Fruit fly (Drosophila melanogaster) whole organism, embryonic: ENCODE data around the gene CG34265.

Experiments
- Blimp-1 ChIP-seq: fragments of 200-800 bp; sonication (Bioruptor generic); optimal IDR thresholded peaks from 3 replicates; lab custom pipeline; 2018; ENCODE audit warnings: missing biosample characterization, missing genetic modification characterization, mild to moderate bottlenecking, moderate library complexity, missing genetic modification reagents
- CG10147 ChIP-seq: fragments of 200-800 bp; sonication (Bioruptor generic); optimal IDR thresholded peaks from 2 replicates; lab custom pipeline; 2019; ENCODE audit warnings: missing biosample characterization, mild to moderate bottlenecking, missing genetic modification characterization, moderate library complexity
- CG10209 ChIP-seq: fragments of 200-800 bp; sonication (Bioruptor generic); optimal IDR thresholded peaks from 3 replicates; lab custom pipeline; 2017; ENCODE audit warnings: missing biosample characterization, mild to moderate bottlenecking, missing genetic modification characterization, missing genetic modification reagents
- CG12391 ChIP-seq: fragments of 200-800 bp; sonication (Bioruptor generic); optimal IDR thresholded peaks from 3 replicates; lab custom pipeline; 2018; ENCODE audit warnings: missing biosample characterization, mild to moderate bottlenecking, missing genetic modification characterization, moderate library complexity
- CG13424 ChIP-seq: fragments of 200-800 bp; sonication (Bioruptor generic); optimal IDR thresholded peaks from 2 replicates; lab custom pipeline; 2019; ENCODE audit warnings: missing biosample characterization, mild to moderate bottlenecking, missing genetic modification characterization, moderate library complexity
- CG15269 ChIP-seq: fragments of 200-800 bp; sonication (Bioruptor generic); optimal IDR thresholded peaks from 2 replicates; lab custom pipeline; 2018; ENCODE audit warnings: missing biosample characterization, mild to moderate bottlenecking, missing genetic modification characterization, moderate library complexity
- CG15601 ChIP-seq: fragments of 200-800 bp; sonication (Bioruptor generic); optimal IDR thresholded peaks from 3 replicates; lab custom pipeline; 2019; ENCODE audit warnings: missing biosample characterization, mild to moderate bottlenecking, missing genetic modification characterization, moderate library complexity
- CG17186 ChIP-seq: fragments of 200-800 bp; sonication (Bioruptor generic); optimal IDR thresholded peaks from 3 replicates; lab custom pipeline; 2017; ENCODE audit warnings: missing biosample characterization, missing genetic modification reagents, missing genetic modification characterization
- CG18011 ChIP-seq: fragments of 200-800 bp; sonication (Bioruptor generic); optimal IDR thresholded peaks from 2 replicates; lab custom pipeline; 2017; ENCODE audit warnings: missing biosample characterization, missing genetic modification characterization, mild to moderate bottlenecking, moderate library complexity, missing genotype
- CG3163 ChIP-seq: fragments of 200-800 bp; sonication (Bioruptor generic); optimal IDR thresholded peaks from 3 replicates; lab custom pipeline; 2016; ENCODE audit warnings: missing biosample characterization, missing genetic modification characterization
- CG42726 ChIP-seq: fragments of 200-800 bp; sonication (Bioruptor generic); IDR thresholded peaks from 2 replicates; pipeline ENCODE4 v1.3.6; 2022; ENCODE audit warnings: missing biosample characterization, missing genetic modification characterization; ENCODE audit not compliant: partially characterized antibody
- CG4282 ChIP-seq: fragments of 200-800 bp; sonication (Bioruptor generic); optimal IDR thresholded peaks from 2 replicates; lab custom pipeline; 2016; ENCODE audit warnings: missing biosample characterization, missing genetic modification characterization
- CG4360 ChIP-seq: fragments of 200-800 bp; sonication (Bioruptor generic); IDR thresholded peaks from 2 replicates; pipeline ENCODE4 v1.3.6; 2022; ENCODE audit warnings: missing biosample characterization, missing genetic modification characterization
- CG8089 ChIP-seq: fragments of 200-800 bp; sonication (Bioruptor generic); optimal IDR thresholded peaks from 3 replicates; lab custom pipeline; 2016; ENCODE audit warnings: missing biosample characterization, missing genetic modification characterization
- CG9797 ChIP-seq: fragments of 200-800 bp; sonication (Bioruptor generic); optimal IDR thresholded peaks from 3 replicates; lab custom pipeline; 2018; ENCODE audit warnings: missing biosample characterization, mild to moderate bottlenecking, missing genetic modification characterization
- Doc3 ChIP-seq: fragments of 200-800 bp; sonication (Bioruptor generic); IDR thresholded peaks from 3 replicates; pipeline ENCODE4 v1.3.6; 2022; ENCODE audit warnings: missing biosample characterization, missing genetic modification characterization; ENCODE audit not compliant: partially characterized antibody
- Drgx ChIP-seq: fragments of 200-800 bp; sonication (Bioruptor generic); IDR thresholded peaks from 2 replicates; pipeline ENCODE4 v1.3.6; 2022; ENCODE audit warnings: missing biosample characterization, missing genetic modification characterization
- E2f2 ChIP-seq: fragments of 200-800 bp; sonication (Bioruptor generic); IDR thresholded peaks from 2 replicates; pipeline ENCODE4 v1.3.6; 2022; ENCODE audit warnings: missing biosample characterization, missing genetic modification characterization
- H15 ChIP-seq: fragments of 200-800 bp; sonication (Bioruptor generic); IDR thresholded peaks from 3 replicates; pipeline ENCODE4 v1.3.6; 2022; ENCODE audit warnings: missing biosample characterization, missing genetic modification characterization
- Hr51 ChIP-seq, 2 experiments: fragments of 200-800 bp; sonication (Bioruptor generic); optimal IDR thresholded peaks; 2 replicates in 1 of 2; 3 replicates in 1 of 2; lab custom pipeline; 2016 to 2018; ENCODE audit warnings: missing biosample characterization in 2 of 2, missing genetic modification characterization in 2 of 2, mild to moderate bottlenecking in 1 of 2, moderate library complexity in 1 of 2
- Oli ChIP-seq: fragments of 200-800 bp; sonication (Bioruptor generic); optimal IDR thresholded peaks from 2 replicates; lab custom pipeline; 2018; ENCODE audit warnings: missing biosample characterization, mild to moderate bottlenecking, missing genetic modification characterization, moderate library complexity
- Sox102F ChIP-seq: fragments of 200-800 bp; sonication (Bioruptor generic); optimal IDR thresholded peaks from 2 replicates; lab custom pipeline; 2018; ENCODE audit warnings: missing biosample characterization, mild to moderate bottlenecking, missing genetic modification characterization, moderate library complexity
- Trl ChIP-seq, 3 experiments: fragments of >200 bp in 2 of 3; fragments of 200-800 bp in 1 of 3; sonication (Bioruptor generic) in 1 of 3; optimal IDR thresholded peaks; 2 replicates in 1 of 3; 3 replicates in 2 of 3; lab custom pipeline; 2016 to 2017; ENCODE audit warnings: missing biosample characterization in 1 of 3, missing genetic modification characterization in 1 of 3
- ab ChIP-seq: fragments of 200-800 bp; sonication (Bioruptor generic); optimal IDR thresholded peaks from 2 replicates; lab custom pipeline; 2016; ENCODE audit warnings: missing biosample characterization, missing genetic modification characterization
- ac ChIP-seq: fragments of 200-800 bp; sonication (Bioruptor generic); optimal IDR thresholded peaks from 3 replicates; lab custom pipeline; 2017; ENCODE audit warnings: missing biosample characterization, mild to moderate bottlenecking, missing genetic modification characterization
- az2 ChIP-seq: fragments of 200-800 bp; sonication (Bioruptor generic); optimal IDR thresholded peaks from 3 replicates; lab custom pipeline; 2016; ENCODE audit warnings: missing biosample characterization, missing genetic modification characterization
- cas ChIP-seq: fragments of 200-800 bp; sonication (Bioruptor generic); IDR thresholded peaks from 2 replicates; pipeline ENCODE4 v1.3.6; 2022; ENCODE audit warnings: missing biosample characterization, missing genetic modification characterization
- corto ChIP-seq: fragments of 200-800 bp; sonication (Bioruptor generic); optimal IDR thresholded peaks from 2 replicates; lab custom pipeline; 2016; ENCODE audit warnings: missing biosample characterization, mild to moderate bottlenecking, missing genetic modification characterization, moderate library complexity
- dmrt99B ChIP-seq: fragments of 200-800 bp; sonication (Bioruptor generic); optimal IDR thresholded peaks from 2 replicates; lab custom pipeline; 2018; ENCODE audit warnings: missing biosample characterization, mild to moderate bottlenecking, missing genetic modification characterization, moderate library complexity
- eve ChIP-seq, 2 experiments: fragments of >200 bp; optimal IDR thresholded peaks; 2 replicates each; lab custom pipeline; 2017; ENCODE audit warnings: missing biosample characterization in 2 of 2, missing genetic modification characterization in 2 of 2
- gem ChIP-seq: fragments of 200-800 bp; sonication (Bioruptor generic); optimal IDR thresholded peaks from 2 replicates; lab custom pipeline; 2019; ENCODE audit warnings: missing biosample characterization, mild to moderate bottlenecking, missing genetic modification characterization, moderate library complexity
- kni ChIP-seq: fragments of 200-800 bp; sonication (Bioruptor generic); optimal IDR thresholded peaks from 3 replicates; lab custom pipeline; 2017; ENCODE audit warnings: mild to moderate bottlenecking, missing biosample characterization, missing genetic modification reagents, missing genetic modification characterization
- lov ChIP-seq, 2 experiments: fragments of 200-800 bp in 1 of 2; fragments of >200 bp in 1 of 2; sonication (Bioruptor generic) in 1 of 2; IDR thresholded peaks in 1 of 2; optimal IDR thresholded peaks in 1 of 2; 2 replicates in 1 of 2; 3 replicates in 1 of 2; pipeline versions ENCODE4 v1.3.6 to Lab custom; 2017 to 2022; ENCODE audit warnings: missing biosample characterization in 1 of 2, missing genetic modification characterization in 1 of 2
- nerfin-2 ChIP-seq: fragments of 200-800 bp; sonication (Bioruptor generic); IDR thresholded peaks from 2 replicates; pipeline ENCODE4 v1.3.6; 2022; ENCODE audit warnings: missing biosample characterization, missing genetic modification characterization; ENCODE audit not compliant: partially characterized antibody
- pfk ChIP-seq: fragments of 200-800 bp; sonication (Bioruptor generic); optimal IDR thresholded peaks from 2 replicates; lab custom pipeline; 2018; ENCODE audit warnings: missing biosample characterization, mild to moderate bottlenecking, missing genetic modification characterization, moderate library complexity
- sens ChIP-seq: fragments of 200-800 bp; sonication (Bioruptor generic); peaks from one replicate; lab custom pipeline; 2016; ENCODE audit warnings: missing biosample characterization, missing genetic modification characterization
- vvl ChIP-seq: fragments of 200-800 bp; sonication (Bioruptor generic); IDR thresholded peaks from 2 replicates; pipeline ENCODE4 v1.3.6; 2022; ENCODE audit warnings: missing biosample characterization, missing genetic modification characterization

Gene CG34265

dm6 chr3L:3276930-3277329 lies 8.7 kb downstream of the CG34265 start (continued):
- TF ChIP-seq cas (GFP tag; lab: Robert Waterston, UW) = no peak
- TF ChIP-seq CG9797 (GFP tag; lab: Kevin White, UChicago) = no peak
- TF ChIP-seq E2f2 (GFP tag; lab: Robert Waterston, UW) = 0 out of 2 replicates have a peak, but pooled peaks have one; percentile 8
- no peak for TF ChIP-seq CG17186 (GFP tag; lab: Kevin White, UChicago)
- TF ChIP-seq ab (GFP tag; lab: Kevin White, UChicago) = no peak
- TF ChIP-seq CG18011 (GFP tag; lab: Kevin White, UChicago) = no peak
- peak; percentile 3 for TF ChIP-seq CG15601 (tag; lab: Kevin White, UChicago)
- TF ChIP-seq, all 482 proteins: peak for 16

dm6 chr3L:3279930-3280329 lies 11.7 kb downstream of the CG34265 start, which contains the start of gene CG12017:
Gene CG12017 (plus strand): TSS chr3L:3280239.
- no peak for TF ChIP-seq CG10147
- no peak for TF ChIP-seq CG4360 (GFP tag; lab: Robert Waterston, UW)
- TF ChIP-seq kni = peak; percentile 37
- TF ChIP-seq pfk = no peak
- TF ChIP-seq Doc3 (GFP tag; lab: Robert Waterston, UW) = 0 out of 3 replicates have a peak, but pooled peaks have one; percentile 15
- TF ChIP-seq CG3163 = peak; percentile 63
- TF ChIP-seq Blimp-1 (GFP tag; lab: Kevin White, UChicago) = peak; percentile 11
- peak in 1 of 2 experiments; percentile 22 for TF ChIP-seq Trl (optimal IDR thresholded peaks at IDR 0.05; lab: Kevin White, UChicago)
- no peak for TF ChIP-seq Trl (GFP tag; optimal IDR thresholded peaks at IDR 0.05; lab: Kevin White, UChicago)

dm6 chr3L:3283264-3283663 lies 15.0 kb downstream of the CG34265 start:
- peak in 1 of 2 experiments; percentile 29 for TF ChIP-seq eve (GFP tag; optimal IDR thresholded peaks at IDR 0.05; lab: Kevin White, UChicago)
- TF ChIP-seq CG42726 (GFP tag; lab: Robert Waterston, UW) = no peak
- TF ChIP-seq Drgx = peak; percentile 35; the same call in 1 of the 2 replicates
- TF ChIP-seq CG15269 (tag; lab: Kevin White, UChicago) = peak; percentile 39
- TF ChIP-seq CG12391 (tag; lab: Kevin White, UChicago) = peak; percentile 6
- peak; percentile 56 for TF ChIP-seq Sox102F
- TF ChIP-seq gem (tag; lab: Kevin White, UChicago) = peak; percentile 15
- TF ChIP-seq corto (GFP tag; lab: Kevin White, UChicago) = no peak
- peak in 1 of 2 experiments; percentile 57 for TF ChIP-seq Hr51 (GFP tag; optimal IDR thresholded peaks at IDR 0.05; lab: Kevin White, UChicago)
- TF ChIP-seq dmrt99B (tag; lab: Kevin White, UChicago) = peak; percentile 19
- peak; percentile 35 for TF ChIP-seq Oli (tag; lab: Kevin White, UChicago)
- no peak for TF ChIP-seq ac (GFP tag; lab: Kevin White, UChicago)
- TF ChIP-seq CG13424 (tag; lab: Kevin White, UChicago) = peak; percentile 22
- TF ChIP-seq vvl (GFP tag; lab: Robert Waterston, UW) = 0 out of 2 replicates have a peak, but pooled peaks have one; percentile 29

- TF ChIP-seq nerfin-2 (GFP tag; lab: Robert Waterston, UW) = no peak
- TF ChIP-seq H15 = no peak
- TF ChIP-seq az2 = no peak
- no peak for TF ChIP-seq CG10209
- no peak for TF ChIP-seq lov (optimal IDR thresholded peaks at IDR 0.05; lab: Kevin White, UChicago)
- TF ChIP-seq lov (GFP tag; IDR thresholded peaks at IDR 0.05; lab: Robert Waterston, UW) = no peak
- TF ChIP-seq sens = peak; percentile 57
- TF ChIP-seq gem (tag; lab: Kevin White, UChicago) = peak; percentile 14
- no peak for TF ChIP-seq CG8089
- peak; percentile 14; the same call in 1 of the 2 replicates for TF ChIP-seq Drgx
- TF ChIP-seq CG4282 (GFP tag; lab: Kevin White, UChicago) = no peak
Measured at dm6 chr3L:3284900-3285299, 16.6 kb downstream of the CG34265 start.
